Fruit fly (Drosophila melanogaster) whole organism, pupa: Measurements from ENCODE around the gene anchor.
A peak's percentile ranks its signal among the peaks of the same experiment; 100 is the strongest.

Source experiments
- CG10348 ChIP-seq: fragments of 200-800 bp; sonication (Bioruptor generic); IDR thresholded peaks from 2 replicates; pipeline ENCODE4 v1.3.6; 2022; ENCODE audit warnings: missing biosample characterization, missing genetic modification characterization
- CG12605 ChIP-seq: fragments of 200-800 bp; sonication (Bioruptor generic); IDR thresholded peaks from 2 replicates; pipeline ENCODE4 v1.3.6; 2022; ENCODE audit warnings: missing biosample characterization, missing genetic modification characterization
- CG13204 ChIP-seq: fragments of 200-800 bp; sonication (Bioruptor generic); optimal IDR thresholded peaks from 2 replicates; lab custom pipeline; 2018; ENCODE audit warnings: missing biosample characterization, mild to moderate bottlenecking, missing genetic modification characterization, moderate library complexity
- CG14655 ChIP-seq: fragments of 200-800 bp; sonication (Bioruptor generic); optimal IDR thresholded peaks from 3 replicates; lab custom pipeline; 2017; ENCODE audit warnings: mild to moderate bottlenecking, missing biosample characterization, missing genetic modification reagents, missing genetic modification characterization
- CG15710 ChIP-seq: fragments of 200-800 bp; sonication (Bioruptor generic); optimal IDR thresholded peaks from 2 replicates; lab custom pipeline; 2018; ENCODE audit warnings: missing biosample characterization, mild to moderate bottlenecking, missing genetic modification characterization, moderate library complexity
- CG17806 ChIP-seq: fragments of 200-800 bp; sonication (Bioruptor generic); optimal IDR thresholded peaks from 2 replicates; lab custom pipeline; 2018; ENCODE audit warnings: missing biosample characterization, mild to moderate bottlenecking, missing genetic modification characterization, moderate library complexity
- CG32121 ChIP-seq: fragments of 200-800 bp; sonication (Bioruptor generic); IDR thresholded peaks from 2 replicates; pipeline ENCODE4 v1.3.6; 2022; ENCODE audit warnings: missing biosample characterization, missing genetic modification characterization
- CG34367 ChIP-seq: fragments of 200-800 bp; sonication (Bioruptor generic); optimal IDR thresholded peaks from 2 replicates; lab custom pipeline; 2018; ENCODE audit warnings: missing biosample characterization, mild to moderate bottlenecking, missing genetic modification characterization
- CG4496 ChIP-seq: fragments of 200-800 bp; sonication (Bioruptor generic); IDR thresholded peaks from 3 replicates; pipeline ENCODE4 v1.3.6; 2022; ENCODE audit warnings: missing biosample characterization, missing genetic modification characterization
- CG8159 ChIP-seq: fragments of 200-800 bp; sonication (Bioruptor generic); optimal IDR thresholded peaks from 3 replicates; lab custom pipeline; 2018; ENCODE audit warnings: missing biosample characterization, mild to moderate bottlenecking, missing genetic modification characterization, moderate library complexity
- CG8301 ChIP-seq: fragments of 200-800 bp; sonication (Bioruptor generic); optimal IDR thresholded peaks from 2 replicates; lab custom pipeline; 2018; ENCODE audit warnings: missing biosample characterization, mild to moderate bottlenecking, missing genetic modification characterization
- CG9948 ChIP-seq: fragments of 200-800 bp; sonication (Bioruptor generic); optimal IDR thresholded peaks from 2 replicates; lab custom pipeline; 2018; ENCODE audit warnings: missing biosample characterization, mild to moderate bottlenecking, missing genetic modification characterization, moderate library complexity
- D1 ChIP-seq: fragments of 200-800 bp; sonication (Bioruptor generic); optimal IDR thresholded peaks from 2 replicates; lab custom pipeline; 2018; ENCODE audit warnings: missing biosample characterization, mild to moderate bottlenecking, missing genetic modification characterization, moderate library complexity
- EcR ChIP-seq: fragments of 200-800 bp; sonication (Bioruptor generic); optimal IDR thresholded peaks from 3 replicates; lab custom pipeline; 2019; ENCODE audit warnings: missing biosample characterization, missing genetic modification characterization, mild to moderate bottlenecking, moderate library complexity, missing genetic modification reagents
- Ets98B ChIP-seq: fragments of 200-800 bp; sonication (Bioruptor generic); IDR thresholded peaks from 2 replicates; pipeline ENCODE4 v1.3.6; 2022; ENCODE audit warnings: missing biosample characterization, missing genetic modification characterization
- Pif1A ChIP-seq: fragments of 200-800 bp; sonication (Bioruptor generic); optimal IDR thresholded peaks from 3 replicates; lab custom pipeline; 2016; ENCODE audit warnings: missing biosample characterization, missing genetic modification characterization
- Pif1B ChIP-seq: fragments of 200-800 bp; sonication (Bioruptor generic); optimal IDR thresholded peaks from 3 replicates; lab custom pipeline; 2016; ENCODE audit warnings: missing biosample characterization, missing genetic modification characterization
- Snoo ChIP-seq: fragments of 200-800 bp; sonication (Bioruptor generic); optimal IDR thresholded peaks from 3 replicates; lab custom pipeline; 2017; ENCODE audit warnings: missing biosample characterization, mild to moderate bottlenecking, missing genetic modification characterization, inconsistent platforms
- fd96Ca ChIP-seq: fragments of 200-800 bp; sonication (Bioruptor generic); IDR thresholded peaks from 3 replicates; pipeline ENCODE4 v1.3.6; 2022; ENCODE audit warnings: missing biosample characterization, missing genetic modification characterization
- gl ChIP-seq: fragments of 200-800 bp; sonication (Bioruptor generic); optimal IDR thresholded peaks from 2 replicates; lab custom pipeline; 2018; ENCODE audit warnings: missing biosample characterization, mild to moderate bottlenecking, missing genetic modification characterization
- rn ChIP-seq: fragments of 200-800 bp; sonication (Bioruptor generic); IDR thresholded peaks from 2 replicates; pipeline ENCODE4 v1.3.6; 2022; ENCODE audit warnings: missing biosample characterization, missing genetic modification characterization

Gene anchor

dm6 chr3L:17587292-17587691 is 34.3 kb upstream of the anchor start:
- no peak for TF ChIP-seq Ets98B (GFP tag; lab: Robert Waterston, UW)
- no peak for TF ChIP-seq Pif1B (GFP tag; lab: Kevin White, UChicago)
- no peak for TF ChIP-seq CG14655
- peak; percentile 39; the same call in 1 of the 3 replicates for TF ChIP-seq CG4496
- TF ChIP-seq fd96Ca, result peak; percentile 66; the same call in 2 of the 3 replicates
- no peak for TF ChIP-seq CG8301 (tag; lab: Kevin White, UChicago)
- TF ChIP-seq CG8159, result no peak
- TF ChIP-seq Pif1A (GFP tag; lab: Kevin White, UChicago), result no peak
- no peak for TF ChIP-seq CG34367
- TF ChIP-seq CG13204 (GFP tag; lab: Kevin White, UChicago), result no peak
- no peak for TF ChIP-seq rn (GFP tag; lab: Robert Waterston, UW)
- TF ChIP-seq CG32121 (GFP tag; lab: Robert Waterston, UW), result peak; percentile 54
- TF ChIP-seq CG10348 (GFP tag; lab: Robert Waterston, UW), result no peak
- TF ChIP-seq CG12605, result 0 out of 2 replicates have a peak, but pooled peaks have one; percentile 7

- TF ChIP-seq CG14655 (peak; percentile 55), CG15710 (tag; lab: Kevin White, UChicago) (no peak), CG4496 (no peak), CG32121 (GFP tag; lab: Robert Waterston, UW) (peak; percentile 64), CG8301 (tag; lab: Kevin White, UChicago) (peak; percentile 16), CG17806 (tag; lab: Kevin White, UChicago) (peak; percentile 18), Ets98B (GFP tag; lab: Robert Waterston, UW) (peak; percentile 21; the same call in 1 of the 2 replicates), CG9948 (tag; lab: Kevin White, UChicago) (peak; percentile 54), EcR (GFP tag; lab: Kevin White, UChicago) (no peak), Snoo (no peak), CG12605 (no peak), fd96Ca (peak; percentile 53; the same call in 2 of the 3 replicates)
These were observed 33.7 kb upstream of the anchor start for dm6 chr3L:17587897-17588296.

dm6 chr3L:17588686-17589085 is 32.9 kb upstream of the anchor start:
- no peak for TF ChIP-seq CG17806 (tag; lab: Kevin White, UChicago)

- TF ChIP-seq Ets98B (GFP tag; lab: Robert Waterston, UW) (no peak), CG15710 (tag; lab: Kevin White, UChicago) (peak; percentile 22), CG12605 (no peak), CG32121 (GFP tag; lab: Robert Waterston, UW) (no peak), fd96Ca (no peak), CG9948 (tag; lab: Kevin White, UChicago) (peak; percentile 50), CG8159 (peak; percentile 59), CG17806 (tag; lab: Kevin White, UChicago) (peak; percentile 45), gl (tag; lab: Kevin White, UChicago) (peak; percentile 19), rn (GFP tag; lab: Robert Waterston, UW) (no peak), CG34367 (peak; percentile 18), Pif1A (GFP tag; lab: Kevin White, UChicago) (no peak), Pif1B (GFP tag; lab: Kevin White, UChicago) (no peak), D1 (tag; lab: Kevin White, UChicago) (no peak), CG14655 (peak; percentile 41), CG8301 (tag; lab: Kevin White, UChicago) (peak; percentile 29)
These were observed 31.6 kb upstream of the anchor start for dm6 chr3L:17590049-17590448.

dm6 chr3L:17590455-17591216 is 31.0 kb upstream of the anchor start:
- TF ChIP-seq CG15710 (tag; lab: Kevin White, UChicago) (no peak), CG17806 (tag; lab: Kevin White, UChicago) (no peak), CG8301 (tag; lab: Kevin White, UChicago) (no peak), CG10348 (GFP tag; lab: Robert Waterston, UW) (no peak), CG4496 (peak; percentile 68; the same call in 2 of the 3 replicates), CG32121 (GFP tag; lab: Robert Waterston, UW) (peak; percentile 66; the same call in 1 of the 2 replicates), CG9948 (tag; lab: Kevin White, UChicago) (no peak), CG12605 (peak; percentile 15; the same call in 1 of the 2 replicates), gl (tag; lab: Kevin White, UChicago) (no peak), CG14655 (no peak), CG8159 (no peak), Pif1B (GFP tag; lab: Kevin White, UChicago) (no peak), Pif1A (GFP tag; lab: Kevin White, UChicago) (no peak), D1 (tag; lab: Kevin White, UChicago) (no peak), CG34367 (no peak), Snoo (peak; percentile 23), Ets98B (GFP tag; lab: Robert Waterston, UW) (peak; percentile 70; the same call in 1 of the 2 replicates), fd96Ca (peak; percentile 54; the same call in 1 of the 3 replicates), rn (GFP tag; lab: Robert Waterston, UW) (no peak), EcR (GFP tag; lab: Kevin White, UChicago) (peak; percentile 100), CG13204 (GFP tag; lab: Kevin White, UChicago) (peak; percentile 97)

dm6 chr3L:17591217-17591467 is 30.5 kb upstream of the anchor start:
- TF ChIP-seq CG17806 (tag; lab: Kevin White, UChicago) (peak; percentile 19), CG4496 (no peak), CG8301 (tag; lab: Kevin White, UChicago) (no peak), CG13204 (GFP tag; lab: Kevin White, UChicago) (no peak), Snoo (no peak), CG34367 (no peak), fd96Ca (no peak), rn (GFP tag; lab: Robert Waterston, UW) (no peak), CG12605 (no peak), Ets98B (GFP tag; lab: Robert Waterston, UW) (no peak), Pif1B (GFP tag; lab: Kevin White, UChicago) (no peak), CG10348 (GFP tag; lab: Robert Waterston, UW) (no peak), CG14655 (no peak), gl (tag; lab: Kevin White, UChicago) (no peak), CG32121 (GFP tag; lab: Robert Waterston, UW) (no peak), Pif1A (GFP tag; lab: Kevin White, UChicago) (no peak), CG8159 (peak; percentile 55), CG9948 (tag; lab: Kevin White, UChicago) (peak; percentile 42), CG15710 (tag; lab: Kevin White, UChicago) (peak; percentile 6), D1 (tag; lab: Kevin White, UChicago) (peak; percentile 58), EcR (GFP tag; lab: Kevin White, UChicago) (no peak)
